Worm (Caenorhabditis elegans) whole organism, L2 larva: ENCODE results near the gene Y54G2A.72.

Experiments used
- Y55F3AM.14 ChIP-seq: fragments of 200-800 bp; sonication (Bioruptor generic); optimal IDR thresholded peaks from 2 replicates; lab custom pipeline; 2018; ENCODE audit warnings: mild to moderate bottlenecking, missing genetic modification characterization, missing compliant biosample characterization
- ZK546.5 ChIP-seq: sonication (generic microtip); optimal IDR thresholded peaks from 2 replicates; lab custom pipeline; 2017; ENCODE audit warnings: missing biosample characterization, missing genetic modification characterization
- alr-1 ChIP-seq: fragments of 150-350 bp; optimal IDR thresholded peaks from 2 replicates; lab custom pipeline; 2014; ENCODE audit warnings: missing biosample characterization, missing genetic modification characterization
- ceh-16 ChIP-seq: fragments of 150-350 bp; optimal IDR thresholded peaks from 2 replicates; lab custom pipeline; 2014; ENCODE audit warnings: missing biosample characterization, missing genetic modification characterization
- egl-27 ChIP-seq: sonication (generic microtip); optimal IDR thresholded peaks from 3 replicates; lab custom pipeline; 2017; ENCODE audit warnings: missing biosample characterization, missing genetic modification reagents, missing genetic modification characterization
- lsy-2 ChIP-seq, 2 experiments: fragments of 150-350 bp in 1 of 2; sonication (generic microtip) in 1 of 2; optimal IDR thresholded peaks; 2 replicates each; lab custom pipeline; 2014 to 2017; ENCODE audit warnings: missing biosample characterization in 2 of 2, missing genetic modification characterization in 2 of 2
- mbf-1 ChIP-seq: sonication (generic microtip); optimal IDR thresholded peaks from 2 replicates; lab custom pipeline; 2017; ENCODE audit warnings: missing biosample characterization, missing genetic modification characterization
- mdl-1 ChIP-seq, 2 experiments: fragments of 150-350 bp in 1 of 2; sonication (generic microtip) in 1 of 2; optimal IDR thresholded peaks; 2 replicates each; lab custom pipeline; 2017; ENCODE audit warnings: missing biosample characterization in 2 of 2, missing genetic modification characterization in 2 of 2
- nhr-10 ChIP-seq: sonication (generic microtip); optimal IDR thresholded peaks from 2 replicates; lab custom pipeline; 2017; ENCODE audit warnings: missing biosample characterization, missing genetic modification characterization
- nhr-11 ChIP-seq: fragments of 150-350 bp; optimal IDR thresholded peaks from 2 replicates; lab custom pipeline; 2014; ENCODE audit warnings: missing biosample characterization, missing genetic modification characterization
- nhr-23 ChIP-seq: fragments of 150-350 bp; optimal IDR thresholded peaks from 2 replicates; lab custom pipeline; 2014; ENCODE audit warnings: missing biosample characterization, missing genetic modification reagents, missing genetic modification characterization
- nhr-25 ChIP-seq: fragments of 150-350 bp; sonication (generic microtip); optimal IDR thresholded peaks from 3 replicates; lab custom pipeline; 2014; ENCODE audit warnings: missing biosample characterization, missing genetic modification characterization
- nhr-6 ChIP-seq: fragments of 150-350 bp; optimal IDR thresholded peaks from 2 replicates; lab custom pipeline; 2014; ENCODE audit warnings: missing biosample characterization, missing genetic modification characterization
- nhr-77 ChIP-seq: fragments of 150-350 bp; optimal IDR thresholded peaks from 2 replicates; lab custom pipeline; 2014; ENCODE audit warnings: missing biosample characterization, missing genetic modification characterization
- sem-4 ChIP-seq: fragments of 150-350 bp; optimal IDR thresholded peaks from 2 replicates; lab custom pipeline; 2014; ENCODE audit warnings: missing biosample characterization, missing genetic modification reagents, missing genetic modification characterization
- skn-1 ChIP-seq: sonication (generic microtip); optimal IDR thresholded peaks from 2 replicates; lab custom pipeline; 2017; ENCODE audit warnings: missing biosample characterization, missing genetic modification characterization
- ztf-1 ChIP-seq: fragments of 200-800 bp; sonication (Bioruptor generic); conservative IDR thresholded peaks from 2 replicates; pipeline ENCODE4 v1.3.6; 2022; ENCODE audit warnings: missing genetic modification characterization, missing compliant biosample characterization

The Y54G2A.72 gene

DNA sequence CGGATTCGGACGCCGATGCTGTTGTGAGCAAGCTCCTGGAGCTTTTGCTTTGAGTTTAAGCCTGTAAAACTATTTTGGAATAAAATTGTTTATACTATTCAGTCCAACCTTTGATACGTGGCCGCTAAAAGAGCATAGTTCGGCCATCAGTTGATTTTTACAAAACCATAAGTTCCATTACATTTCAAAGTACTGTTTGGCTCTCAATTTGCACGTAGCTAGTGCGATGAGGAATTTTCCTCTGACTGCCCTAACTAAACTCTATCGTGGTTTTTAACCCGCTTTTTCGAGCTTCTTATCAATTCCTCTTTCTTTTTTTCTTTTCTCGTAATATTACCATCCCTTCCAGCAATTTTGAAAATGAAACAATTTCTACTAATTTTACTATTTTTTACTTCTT, 45.5 kb downstream of the Y54G2A.72 start, which contains the start of gene clec-80:
clec-80 (plus strand) TSS at position 301 of the 400 bp plus-strand sequence.
- no peak for TF ChIP-seq mdl-1 (tag; optimal IDR thresholded peaks at IDR 0.05; lab: Kevin White, UChicago)
- TF ChIP-seq, all 48 proteins: peak for 0

DNA sequence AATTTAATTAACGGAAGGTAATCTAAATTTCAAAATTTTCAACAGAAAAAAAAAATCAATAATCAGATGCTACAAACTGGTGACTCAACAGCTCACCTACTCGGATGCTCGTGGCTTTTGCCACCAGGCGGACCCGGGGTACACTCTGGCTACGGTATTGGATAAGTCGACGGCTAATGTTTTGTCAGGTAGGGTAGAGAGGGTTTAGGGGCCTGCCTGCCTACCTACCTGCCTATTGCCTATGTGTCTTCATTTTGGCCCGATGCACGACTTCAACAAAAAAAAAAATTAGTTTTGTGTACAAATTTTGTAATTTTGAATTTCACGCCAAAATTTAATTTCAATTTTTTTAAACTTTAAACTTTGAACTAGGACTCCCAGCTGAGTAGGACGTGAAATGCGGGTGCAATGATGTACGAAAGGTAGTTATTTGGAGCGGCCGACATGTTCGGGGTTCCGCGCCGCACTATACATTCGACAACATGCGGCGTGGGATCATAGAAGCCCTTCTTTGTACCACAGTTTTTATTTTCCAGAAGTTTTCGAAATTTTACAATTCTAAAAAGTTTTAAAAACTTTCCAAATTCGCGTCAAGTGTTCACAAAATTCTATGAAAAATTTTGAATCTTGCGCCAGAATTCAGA, 47.6 kb downstream of the Y54G2A.72 start:
- no peak for TF ChIP-seq alr-1 (tag; lab: Kevin White, UChicago)
- no peak for TF ChIP-seq nhr-25 (tag; lab: Kevin White, UChicago)
- TF ChIP-seq nhr-11 (tag; lab: Kevin White, UChicago), result no peak
- TF ChIP-seq ZK546.5 (tag; lab: Kevin White, UChicago), result no peak
- TF ChIP-seq nhr-77 (tag; lab: Kevin White, UChicago), result no peak
- TF ChIP-seq nhr-23 (tag; lab: Kevin White, UChicago), result no peak
- TF ChIP-seq ceh-16 (tag; lab: Kevin White, UChicago), result no peak
- TF ChIP-seq sem-4 (tag; lab: Kevin White, UChicago), result no peak
- no peak for TF ChIP-seq Y55F3AM.14
- TF ChIP-seq egl-27 (tag; lab: Kevin White, UChicago), result no peak
- no peak for TF ChIP-seq nhr-6
- no peak for TF ChIP-seq skn-1

DNA sequence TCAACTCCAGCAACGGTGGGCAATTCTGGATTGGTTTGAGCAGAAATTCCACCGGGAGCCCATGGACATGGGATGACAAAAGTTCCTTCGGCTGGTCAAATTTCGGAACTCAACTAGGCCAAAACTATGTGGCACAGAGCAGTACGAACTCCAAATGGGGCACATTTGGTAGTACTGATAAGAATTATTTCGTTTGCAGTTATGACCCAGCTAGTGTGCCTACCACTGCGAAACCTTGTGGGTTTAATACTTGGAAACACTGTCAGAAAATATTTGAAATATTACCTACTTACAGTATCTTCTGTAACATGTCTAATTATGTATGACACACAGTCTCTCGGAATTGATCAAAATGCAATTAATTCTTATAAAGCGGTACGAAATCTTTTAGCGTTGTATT, 48.4 kb downstream of the Y54G2A.72 start:
- TF ChIP-seq skn-1, result no peak
- TF ChIP-seq lsy-2 (tag; optimal IDR thresholded peaks at IDR 0.05; lab: Kevin White, UChicago), result no peak
- TF ChIP-seq nhr-10, result no peak
- TF ChIP-seq egl-27 (tag; lab: Kevin White, UChicago), result no peak
- TF ChIP-seq ztf-1 (GFP tag; lab: Robert Waterston, UW), result no peak
- no peak for TF ChIP-seq mbf-1
- no peak for TF ChIP-seq alr-1 (tag; lab: Kevin White, UChicago)
- TF ChIP-seq, all 48 proteins: peak for 0
